Fruit fly (Drosophila melanogaster) whole organism, prepupa: Measurements from ENCODE around the gene Hsp27.

Experiments
- CG16779 ChIP-seq: fragments of 200-800 bp; sonication (Bioruptor generic); optimal IDR thresholded peaks from 3 replicates; lab custom pipeline; 2017; ENCODE audit warnings: missing biosample characterization, mild to moderate bottlenecking, missing genetic modification characterization
- CG6163 ChIP-seq: fragments of 200-800 bp; sonication (Bioruptor generic); IDR thresholded peaks from 3 replicates; pipeline ENCODE4 v1.3.6; 2022; ENCODE audit warnings: missing biosample characterization, missing genetic modification characterization
- CG9139 ChIP-seq: fragments of 200-800 bp; sonication (Bioruptor generic); optimal IDR thresholded peaks from 3 replicates; lab custom pipeline; 2017; ENCODE audit warnings: missing biosample characterization, mild to moderate bottlenecking, missing genetic modification characterization
- Eip93F ChIP-seq: fragments of 200-800 bp; sonication (Bioruptor generic); optimal IDR thresholded peaks from 2 replicates; lab custom pipeline; 2016; ENCODE audit warnings: missing biosample characterization, mild to moderate bottlenecking, missing genetic modification characterization
- Lpt ChIP-seq: fragments of 200-800 bp; sonication (Bioruptor generic); optimal IDR thresholded peaks from 3 replicates; lab custom pipeline; 2016; ENCODE audit warnings: missing biosample characterization, missing genetic modification characterization
- dsx ChIP-seq: fragments of 200-800 bp; optimal IDR thresholded peaks from 3 replicates; lab custom pipeline; 2019; ENCODE audit warnings: missing biosample characterization, mild to moderate bottlenecking, missing genetic modification characterization, moderate library complexity; ENCODE audit not compliant: poor library complexity, severe bottlenecking
- lz ChIP-seq: fragments of 200-800 bp; sonication (Bioruptor generic); optimal IDR thresholded peaks from 3 replicates; lab custom pipeline; 2016; ENCODE audit warnings: missing biosample characterization, missing genetic modification characterization
- spab ChIP-seq: fragments of 200-800 bp; sonication (Bioruptor generic); optimal IDR thresholded peaks from 2 replicates; lab custom pipeline; 2017; ENCODE audit warnings: missing biosample characterization, mild to moderate bottlenecking, missing genetic modification characterization, missing genetic modification reagents

DNA sequence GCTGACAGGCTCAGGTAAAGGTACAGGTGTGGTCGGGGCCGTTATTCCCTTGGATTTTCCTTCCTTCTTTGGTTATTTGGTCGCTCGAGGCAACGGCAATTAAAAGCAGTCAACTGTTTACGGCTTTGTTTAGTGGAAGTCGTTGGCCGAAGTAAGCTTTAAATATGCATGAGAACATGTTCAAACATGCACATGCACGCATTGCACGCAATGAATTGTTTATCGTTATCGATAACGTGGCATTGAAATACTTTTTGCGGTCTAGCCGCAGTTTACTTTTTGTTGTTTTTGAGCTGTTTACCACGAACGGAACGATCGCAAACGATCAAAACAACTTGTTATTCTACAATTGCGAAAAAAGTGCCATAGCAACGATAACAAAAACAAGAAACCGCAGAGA, 37.8 kb downstream of the Hsp27 start:
- TF ChIP-seq CG6163 (GFP tag; lab: Robert Waterston, UW) (no peak), dsx (GFP tag; lab: Kevin White, UChicago) (no peak), Eip93F (GFP tag; lab: Kevin White, UChicago) (no peak), Lpt (no peak), CG16779 (no peak), CG9139 (GFP tag; lab: Kevin White, UChicago) (no peak), lz (GFP tag; lab: Kevin White, UChicago) (no peak), spab (GFP tag; lab: Kevin White, UChicago) (no peak)
